Worm (Caenorhabditis elegans): Measurements from ENCODE around the gene Y15E3A.5.

- no peak for TF ChIP-seq him-1 (tag; optimal IDR thresholded peaks at IDR 0.05)
- no peak for TF ChIP-seq dao-5 (tag; optimal IDR thresholded peaks at IDR 0.05)
Measured at ce11 chrX:15334897-15335296, 5.5 kb upstream of the Y15E3A.5 start.

Measured in whole organism, L4/young adult.